Fruit fly (Drosophila melanogaster): ENCODE data around the gene CAH5.
A peak's percentile ranks its signal among the peaks of the same experiment; 100 is the strongest.

Gene CAH5

DNA sequence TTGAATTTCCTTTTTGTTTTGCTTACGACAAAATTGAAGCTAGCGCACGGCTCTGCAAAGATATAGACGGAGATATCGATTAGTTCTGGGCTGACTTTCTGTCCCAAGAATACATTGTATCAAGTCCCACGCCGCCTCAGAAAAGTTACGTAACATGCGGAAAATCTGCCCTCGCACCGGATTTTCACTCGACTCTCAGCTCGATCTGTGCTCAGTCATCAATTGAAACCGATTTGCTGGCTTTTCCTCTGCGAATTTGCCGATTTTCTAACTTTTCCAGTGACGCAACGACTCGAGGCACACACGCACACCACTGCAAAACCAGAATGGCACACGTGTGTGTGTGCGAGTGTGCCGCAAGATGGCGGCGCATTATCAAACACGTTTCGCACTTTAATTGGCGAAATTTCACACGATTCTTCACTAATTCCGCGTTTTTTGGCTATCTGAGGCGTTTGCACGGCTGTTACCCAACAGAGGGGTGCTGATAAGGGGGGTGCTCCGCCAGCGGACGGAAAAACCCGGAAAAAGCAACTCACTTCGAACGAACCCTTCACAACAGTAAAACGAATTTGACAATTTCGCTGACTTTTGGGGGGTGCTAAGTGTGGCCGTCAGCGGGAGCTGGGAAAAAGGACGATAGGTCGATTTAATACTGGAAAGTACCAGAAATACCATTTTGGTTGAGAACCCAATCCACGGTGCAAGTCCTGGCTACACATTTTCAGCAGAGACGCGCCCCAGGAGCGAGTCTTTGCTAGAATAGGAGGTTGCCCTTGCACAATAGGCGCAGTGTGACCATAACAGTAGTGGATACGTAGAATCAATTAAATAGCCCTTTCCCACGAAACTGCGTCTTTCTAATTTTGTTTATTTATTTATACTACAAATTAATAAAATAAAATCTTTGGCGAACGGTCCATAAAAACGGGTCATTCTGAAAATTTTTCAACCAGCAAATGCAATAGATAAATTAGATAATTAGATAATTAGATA, 43.1 kb upstream of the CAH5 start, which contains the start of gene ATPsynC (continued):
- TF ChIP-seq fru (GFP tag; optimal IDR thresholded peaks at IDR 0.05) (no peak), pan (optimal IDR thresholded peaks at IDR 0.05) (no peak), CG9705 (GFP tag; optimal IDR thresholded peaks at IDR 0.05) (no peak), dmrt93B (GFP tag; optimal IDR thresholded peaks at IDR 0.05) (no peak), sage (GFP tag; optimal IDR thresholded peaks at IDR 0.05) (no peak), CrebA (GFP tag; optimal IDR thresholded peaks at IDR 0.05; ENCODE audit: borderline replicate concordance) (no peak)

dm6 chr3R:31220456-31221336, 41.7 kb upstream of the CAH5 start, which contains the start of gene CG12054:
TSS of gene CG12054 (plus strand) at chr3R:31220702.
- TF ChIP-seq GATAd (GFP tag; optimal IDR thresholded peaks at IDR 0.05) (no peak), tai (GFP tag; optimal IDR thresholded peaks at IDR 0.05) (no peak), CrebA (GFP tag; optimal IDR thresholded peaks at IDR 0.05; ENCODE audit: borderline replicate concordance) (no peak), Vsx2 (GFP tag; optimal IDR thresholded peaks at IDR 0.05; ENCODE audit: partially characterized antibody) (no peak), Sp1 (GFP tag; optimal IDR thresholded peaks at IDR 0.05) (no peak), jim (GFP tag; optimal IDR thresholded peaks at IDR 0.05) (no peak), Dif (GFP tag; optimal IDR thresholded peaks at IDR 0.05; ENCODE audit: partially characterized antibody) (peak; percentile 6), N (GFP tag; optimal IDR thresholded peaks at IDR 0.05) (peak; percentile 15), usp (GFP tag; optimal IDR thresholded peaks at IDR 0.05) (no peak), sv (GFP tag; optimal IDR thresholded peaks at IDR 0.05) (no peak), Rel (GFP tag; optimal IDR thresholded peaks at IDR 0.05) (no peak), Rel (tag; optimal IDR thresholded peaks at IDR 0.05) (peak; percentile 48), ey (GFP tag; optimal IDR thresholded peaks at IDR 0.05) (peak; percentile 19), pan (optimal IDR thresholded peaks at IDR 0.05) (no peak), dsf (GFP tag; optimal IDR thresholded peaks at IDR 0.05; ENCODE audit: borderline replicate concordance) (no peak), CG9705 (GFP tag; optimal IDR thresholded peaks at IDR 0.05) (no peak), brk (GFP tag; optimal IDR thresholded peaks at IDR 0.05) (no peak), foxo (GFP tag; optimal IDR thresholded peaks at IDR 0.05) (peak in 1 of 2 experiments; percentile 5), Jra (GFP tag; optimal IDR thresholded peaks at IDR 0.05) (no peak), HLH106 (tag; optimal IDR thresholded peaks at IDR 0.05) (peak; percentile 7), Myc (optimal IDR thresholded peaks at IDR 0.05) (peak; percentile 71), Hr83 (GFP tag; optimal IDR thresholded peaks at IDR 0.05; ENCODE audit: poor library complexity, severe bottlenecking) (peak; percentile 9), OdsH (GFP tag; optimal IDR thresholded peaks at IDR 0.05) (no peak)

- TF ChIP-seq h (GFP tag; optimal IDR thresholded peaks at IDR 0.05) (peak; percentile 17), Hr83 (GFP tag; optimal IDR thresholded peaks at IDR 0.05; ENCODE audit: poor library complexity, severe bottlenecking) (peak; percentile 41), Hr78 (GFP tag; optimal IDR thresholded peaks at IDR 0.05) (peak; percentile 12), br (GFP tag; optimal IDR thresholded peaks at IDR 0.05) (peak; percentile 15), fru (GFP tag; optimal IDR thresholded peaks at IDR 0.05) (no peak), Dfd (GFP tag; optimal IDR thresholded peaks at IDR 0.05) (no peak), psq (GFP tag; optimal IDR thresholded peaks at IDR 0.05) (peak; percentile 12), Myc (optimal IDR thresholded peaks at IDR 0.05) (no peak), dsf (GFP tag; optimal IDR thresholded peaks at IDR 0.05; ENCODE audit: borderline replicate concordance) (no peak), Rel (GFP tag; optimal IDR thresholded peaks at IDR 0.05) (peak; percentile 47), Rel (tag; optimal IDR thresholded peaks at IDR 0.05) (no peak), Sp1 (GFP tag; optimal IDR thresholded peaks at IDR 0.05) (peak; percentile 55), foxo (GFP tag; optimal IDR thresholded peaks at IDR 0.05) (no peak), Dif (GFP tag; optimal IDR thresholded peaks at IDR 0.05; ENCODE audit: partially characterized antibody) (peak; percentile 21), Jra (GFP tag; optimal IDR thresholded peaks at IDR 0.05) (no peak), jim (GFP tag; optimal IDR thresholded peaks at IDR 0.05) (peak; percentile 95)
Measured at dm6 chr3R:31221337-31222047, 40.9 kb upstream of the CAH5 start.

Measured in whole organism, wandering third instar larva.